Worm (Caenorhabditis elegans) whole organism, L1 larva: ENCODE measurements around the gene C04G6.11.

ENCODE experiments used
- egl-27 ChIP-seq, 2 experiments: fragments of 150-350 bp in 1 of 2; sonication (generic microtip); optimal IDR thresholded peaks; 3 replicates each; lab custom pipeline; 2017 to 2018; ENCODE audit warnings: missing biosample characterization in 2 of 2, missing genetic modification characterization in 2 of 2, missing genetic modification reagents in 2 of 2
- lin-13 ChIP-seq: fragments of 150-350 bp; optimal IDR thresholded peaks from 2 replicates; lab custom pipeline; 2014; ENCODE audit warnings: missing biosample characterization, missing genetic modification reagents, missing genetic modification characterization
- lin-35 ChIP-seq, 2 experiments: fragments of 150-350 bp; optimal IDR thresholded peaks; 2 replicates each; lab custom pipeline; 2014; ENCODE audit warnings: missing biosample characterization in 2 of 2, missing genetic modification characterization in 2 of 2, missing genetic modification reagents in 2 of 2
- lsy-2 ChIP-seq, 2 experiments: fragments of 150-350 bp; optimal IDR thresholded peaks; 2 replicates each; lab custom pipeline; 2014; ENCODE audit warnings: missing biosample characterization in 2 of 2, missing genetic modification characterization in 2 of 2
- snpc-4 ChIP-seq: fragments of 150-350 bp; optimal IDR thresholded peaks from 2 replicates; lab custom pipeline; 2014; ENCODE audit warnings: missing biosample characterization, missing genetic modification characterization

DNA sequence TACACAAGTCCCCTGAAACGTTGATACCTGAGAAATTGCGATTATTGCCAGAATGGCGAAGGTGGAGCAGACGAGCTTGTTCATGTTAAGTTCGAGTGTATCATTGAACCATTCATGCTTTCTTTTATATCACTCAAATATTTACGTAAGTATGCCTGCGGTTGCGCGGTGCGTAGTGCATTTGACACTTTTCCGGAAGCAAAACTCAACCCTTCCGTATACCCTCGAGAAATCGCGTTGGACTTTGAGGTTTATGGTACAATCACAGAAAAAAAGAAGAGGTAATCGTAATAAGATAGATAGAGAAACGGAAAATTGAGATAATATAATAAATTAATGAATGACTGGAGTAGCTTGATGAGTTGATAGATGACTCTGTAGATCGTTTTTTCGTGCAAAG, 34.1 kb downstream of the C04G6.11 start, which contains the start of gene idpb-2:
- no peak for TF ChIP-seq lin-35 (GFP tag; optimal IDR thresholded peaks at IDR 0.05; lab: Kevin White, UChicago)
- TF ChIP-seq lsy-2 (tag; optimal IDR thresholded peaks at IDR 0.05; lab: Kevin White, UChicago): no peak
- TF ChIP-seq lin-13 (GFP tag; lab: Kevin White, UChicago): no peak
- TF ChIP-seq egl-27 (tag; optimal IDR thresholded peaks at IDR 0.05; lab: Kevin White, UChicago): no peak
- no peak for TF ChIP-seq snpc-4 (tag; lab: Kevin White, UChicago)
